Worm (Caenorhabditis elegans) whole organism, young adult: Measurements from ENCODE around the gene Y32G9A.5.

ENCODE experiments used
- B0019.2 ChIP-seq: fragments of 200-800 bp; sonication (Bioruptor generic); conservative IDR thresholded peaks from 2 replicates; pipeline ENCODE4 v1.3.6; 2022; ENCODE audit warnings: missing genetic modification reagents, missing genetic modification characterization, missing compliant biosample characterization
- B0035.1 ChIP-seq: sonication (generic microtip); optimal IDR thresholded peaks from 2 replicates; lab custom pipeline; 2016; ENCODE audit warnings: missing genetic modification characterization, mild to moderate bottlenecking, missing compliant biosample characterization, missing genotype, missing genetic modification reagents
- F33H1.4 ChIP-seq: fragments of 200-800 bp; sonication (Bioruptor generic); IDR thresholded peaks from 2 replicates; pipeline ENCODE4 v1.3.6; 2022; ENCODE audit warnings: missing genetic modification reagents, missing genetic modification characterization, missing compliant biosample characterization
- F37B4.10 ChIP-seq: fragments of 200-800 bp; sonication (Bioruptor generic); IDR thresholded peaks from 2 replicates; pipeline ENCODE4 v1.3.6; 2022; ENCODE audit warnings: missing genetic modification characterization, missing compliant biosample characterization
- F57A8.1 ChIP-seq: fragments of 200-800 bp; sonication (Bioruptor generic); optimal IDR thresholded peaks from 2 replicates; lab custom pipeline; 2018; ENCODE audit warnings: mild to moderate bottlenecking, missing genetic modification characterization, moderate library complexity, missing compliant biosample characterization
- K12H6.12 ChIP-seq: fragments of 200-800 bp; sonication (Bioruptor generic); optimal IDR thresholded peaks from 2 replicates; lab custom pipeline; 2018; ENCODE audit warnings: mild to moderate bottlenecking, missing genetic modification characterization, missing compliant biosample characterization
- T26A5.8 ChIP-seq: sonication (generic microtip); optimal IDR thresholded peaks from 2 replicates; lab custom pipeline; 2016; ENCODE audit warnings: missing genetic modification characterization, missing compliant biosample characterization
- ZK185.1 ChIP-seq: sonication (generic microtip); optimal IDR thresholded peaks from 2 replicates; lab custom pipeline; 2016; ENCODE audit warnings: mild to moderate bottlenecking, missing genetic modification characterization, missing compliant biosample characterization; ENCODE audit not compliant: poor library complexity, severe bottlenecking
- aptf-2 ChIP-seq: fragments of 200-800 bp; sonication (Bioruptor generic); conservative IDR thresholded peaks from 2 replicates; pipeline ENCODE4 v1.3.6; 2022; ENCODE audit warnings: missing genetic modification reagents, missing genetic modification characterization, missing compliant biosample characterization
- attf-5 ChIP-seq: fragments of 200-800 bp; sonication (Bioruptor generic); optimal IDR thresholded peaks from 2 replicates; lab custom pipeline; 2018; ENCODE audit warnings: mild to moderate bottlenecking, missing genetic modification characterization, missing compliant biosample characterization
- attf-6 ChIP-seq: fragments of 200-800 bp; sonication (Bioruptor generic); IDR thresholded peaks from 2 replicates; pipeline ENCODE4 v1.3.6; 2022; ENCODE audit warnings: missing genetic modification reagents, missing genetic modification characterization, missing compliant biosample characterization
- bed-2 ChIP-seq: fragments of 200-800 bp; sonication (Bioruptor generic); IDR thresholded peaks from 2 replicates; pipeline ENCODE4 v1.3.6; 2022; ENCODE audit warnings: missing genetic modification reagents, missing genetic modification characterization, missing compliant biosample characterization
- cebp-1 ChIP-seq, 2 experiments: fragments of 200-800 bp in 1 of 2; sonication (Bioruptor generic) in 1 of 2; sonication (generic microtip) in 1 of 2; IDR thresholded peaks in 1 of 2; optimal IDR thresholded peaks in 1 of 2; 2 replicates each; pipeline versions ENCODE4 v1.3.6 to Lab custom; 2017 to 2022; ENCODE audit warnings: missing compliant biosample characterization in 2 of 2, missing genetic modification characterization in 2 of 2, mild to moderate bottlenecking in 1 of 2, missing genetic modification reagents in 1 of 2, moderate library complexity in 1 of 2
- ceh-91 ChIP-seq: fragments of 200-800 bp; sonication (Bioruptor generic); IDR thresholded peaks from 2 replicates; pipeline ENCODE4 v1.3.6; 2022; ENCODE audit warnings: missing genetic modification reagents, missing genetic modification characterization, missing compliant biosample characterization
- chd-7 ChIP-seq: sonication (generic microtip); optimal IDR thresholded peaks from 2 replicates; lab custom pipeline; 2016; ENCODE audit warnings: mild to moderate bottlenecking, missing genetic modification characterization, moderate library complexity, missing compliant biosample characterization
- dpff-1 ChIP-seq: sonication (generic microtip); optimal IDR thresholded peaks from 2 replicates; lab custom pipeline; 2017; ENCODE audit warnings: mild to moderate bottlenecking, missing genetic modification characterization, missing compliant biosample characterization
- him-1 ChIP-seq: sonication (generic microtip); optimal IDR thresholded peaks from 2 replicates; lab custom pipeline; 2016; ENCODE audit warnings: missing genotype, missing genetic modification reagents, missing genetic modification characterization, missing compliant biosample characterization
- hlh-12 ChIP-seq: sonication (generic microtip); optimal IDR thresholded peaks from 2 replicates; lab custom pipeline; 2016; ENCODE audit warnings: missing genetic modification characterization, missing compliant biosample characterization
- hmg-20 ChIP-seq: fragments of 200-800 bp; sonication (Bioruptor generic); IDR thresholded peaks from 2 replicates; pipeline ENCODE4 v1.3.6; 2022; ENCODE audit warnings: missing genetic modification reagents, missing genetic modification characterization, missing compliant biosample characterization
- lag-1 ChIP-seq: fragments of 200-800 bp; sonication (Bioruptor generic); IDR thresholded peaks from 2 replicates; pipeline ENCODE4 v1.3.6; 2022; ENCODE audit warnings: missing genetic modification reagents, missing genetic modification characterization, missing compliant biosample characterization
- lin-54 ChIP-seq: fragments of 200-800 bp; sonication (Bioruptor generic); optimal IDR thresholded peaks from 2 replicates; lab custom pipeline; 2018; ENCODE audit warnings: mild to moderate bottlenecking, missing genetic modification characterization, missing compliant biosample characterization
- lsl-1 ChIP-seq: fragments of 200-800 bp; sonication (Bioruptor generic); optimal IDR thresholded peaks from 2 replicates; lab custom pipeline; 2018; ENCODE audit warnings: mild to moderate bottlenecking, missing genetic modification characterization, moderate library complexity, missing compliant biosample characterization
- lsy-27 ChIP-seq: sonication (generic microtip); optimal IDR thresholded peaks from 2 replicates; lab custom pipeline; 2017; ENCODE audit warnings: missing genetic modification characterization, mild to moderate bottlenecking, missing compliant biosample characterization, antibody characterized with exemption, missing genotype, borderline replicate concordance; ENCODE audit not compliant: insufficient read depth
- madf-8 ChIP-seq: fragments of 200-800 bp; sonication (Bioruptor generic); conservative IDR thresholded peaks from 2 replicates; pipeline ENCODE4 v1.3.6; 2022; ENCODE audit warnings: missing genetic modification reagents, missing genetic modification characterization, missing compliant biosample characterization
- mes-4 ChIP-seq: sonication (generic microtip); optimal IDR thresholded peaks from 2 replicates; lab custom pipeline; 2016; ENCODE audit warnings: missing genotype, missing genetic modification characterization, missing compliant biosample characterization
- nhr-120 ChIP-seq: fragments of 200-800 bp; sonication (Bioruptor generic); IDR thresholded peaks from 2 replicates; pipeline ENCODE4 v1.3.6; 2022; ENCODE audit warnings: missing genetic modification characterization, missing compliant biosample characterization
- rcor-1 ChIP-seq: fragments of 200-800 bp; sonication (Bioruptor generic); IDR thresholded peaks from 2 replicates; pipeline ENCODE4 v1.3.6; 2022; ENCODE audit warnings: missing genetic modification reagents, missing genetic modification characterization, missing compliant biosample characterization
- rpc-1 ChIP-seq, 2 experiments: fragments of 150-350 bp in 1 of 2; sonication (generic microtip) in 1 of 2; optimal IDR thresholded peaks; 2 replicates each; lab custom pipeline; 2014 to 2018; ENCODE audit warnings: missing biosample characterization in 1 of 2, missing genetic modification characterization in 1 of 2, missing genetic modification reagents in 1 of 2, missing genotype in 1 of 2
- snpc-1.3 ChIP-seq: sonication (generic microtip); optimal IDR thresholded peaks from 2 replicates; lab custom pipeline; 2017; ENCODE audit warnings: missing genetic modification characterization, mild to moderate bottlenecking, missing compliant biosample characterization, antibody characterized with exemption, moderate library complexity, missing genotype, missing genetic modification reagents; ENCODE audit not compliant: insufficient read depth
- somi-1 ChIP-seq: fragments of 200-800 bp; sonication (Bioruptor generic); optimal IDR thresholded peaks from 2 replicates; lab custom pipeline; 2018; ENCODE audit warnings: mild to moderate bottlenecking, missing genetic modification characterization, missing compliant biosample characterization
- unc-130 ChIP-seq: sonication (generic microtip); optimal IDR thresholded peaks from 2 replicates; lab custom pipeline; 2016; ENCODE audit warnings: missing genetic modification reagents, missing genetic modification characterization, missing compliant biosample characterization
- zfh-2 ChIP-seq: fragments of 200-800 bp; sonication (Bioruptor generic); conservative IDR thresholded peaks from 2 replicates; pipeline ENCODE4 v1.3.6; 2022; ENCODE audit warnings: missing genetic modification reagents, missing genetic modification characterization, missing compliant biosample characterization
- ztf-22 ChIP-seq: fragments of 200-800 bp; sonication (Bioruptor generic); optimal IDR thresholded peaks from 2 replicates; lab custom pipeline; 2018; ENCODE audit warnings: mild to moderate bottlenecking, missing genetic modification characterization, moderate library complexity, missing compliant biosample characterization
- ztf-6 ChIP-seq: fragments of 200-800 bp; sonication (Bioruptor generic); IDR thresholded peaks from 2 replicates; pipeline ENCODE4 v1.3.6; 2022; ENCODE audit warnings: missing genetic modification reagents, missing genetic modification characterization, missing compliant biosample characterization

Gene Y32G9A.5

ce11 chrV:1895483-1895882, 12.0 kb upstream of the Y32G9A.5 start, which contains the start of gene nphp-2:
TSS of gene nphp-2 (plus strand) at chrV:1895783.
- TF ChIP-seq unc-130 (GFP tag; lab: Kevin White, UChicago) (no peak), F33H1.4 (GFP tag; lab: Robert Waterston, UW) (no peak), T26A5.8 (tag; lab: Kevin White, UChicago) (no peak), ZK185.1 (tag; lab: Kevin White, UChicago) (no peak), B0035.1 (tag; lab: Kevin White, UChicago) (no peak), cebp-1 (GFP tag; IDR thresholded peaks at IDR 0.05; lab: Robert Waterston, UW) (no peak), cebp-1 (tag; optimal IDR thresholded peaks at IDR 0.05; lab: Kevin White, UChicago) (no peak), attf-6 (no peak), nhr-120 (GFP tag; lab: Robert Waterston, UW) (no peak), dpff-1 (tag; lab: Kevin White, UChicago) (no peak), mes-4 (tag; lab: Kevin White, UChicago) (no peak), lsl-1 (GFP tag; lab: Kevin White, UChicago) (no peak), madf-8 (GFP tag; lab: Robert Waterston, UW) (no peak), bed-2 (GFP tag; lab: Robert Waterston, UW) (no peak), rcor-1 (GFP tag; lab: Robert Waterston, UW) (no peak), somi-1 (no peak), snpc-1.3 (no peak), B0019.2 (GFP tag; lab: Robert Waterston, UW) (no peak), hmg-20 (GFP tag; lab: Robert Waterston, UW) (no peak)

ce11 chrV:1908542-1908941, 1.1 kb downstream of the Y32G9A.5 start, which contains the start of gene srp-3:
TSS of gene srp-3 (plus strand) at chrV:1908842.
- no peak for TF ChIP-seq attf-5 (GFP tag; lab: Kevin White, UChicago)
- no peak for TF ChIP-seq ztf-6 (GFP tag; lab: Robert Waterston, UW)
- TF ChIP-seq hlh-12 (tag; lab: Kevin White, UChicago) = no peak
- no peak for TF ChIP-seq attf-6

ce11 chrV:1911102-1911501, 3.7 kb downstream of the Y32G9A.5 start, which contains the start of gene Y32G9A.3:
TSS of gene Y32G9A.3 (plus strand) at chrV:1911402.
- TF ChIP-seq aptf-2 (GFP tag; lab: Robert Waterston, UW) (no peak), F37B4.10 (no peak), cebp-1 (GFP tag; IDR thresholded peaks at IDR 0.05; lab: Robert Waterston, UW) (no peak), cebp-1 (tag; optimal IDR thresholded peaks at IDR 0.05; lab: Kevin White, UChicago) (no peak), him-1 (tag; lab: Kevin White, UChicago) (no peak), F57A8.1 (GFP tag; lab: Kevin White, UChicago) (no peak), lsy-27 (no peak), zfh-2 (GFP tag; lab: Robert Waterston, UW) (no peak), K12H6.12 (no peak), lin-54 (GFP tag; lab: Kevin White, UChicago) (no peak), rpc-1 (optimal IDR thresholded peaks at IDR 0.05; lab: Kevin White, UChicago) (no peak), rpc-1 (tag; optimal IDR thresholded peaks at IDR 0.05; lab: Kevin White, UChicago) (no peak), hlh-12 (tag; lab: Kevin White, UChicago) (no peak), ceh-91 (GFP tag; lab: Robert Waterston, UW) (no peak), chd-7 (tag; lab: Kevin White, UChicago) (no peak), ztf-22 (GFP tag; lab: Kevin White, UChicago) (no peak), lag-1 (GFP tag; lab: Robert Waterston, UW) (no peak)
- TF ChIP-seq, all 124 proteins: peak for 0
